Fruit fly (Drosophila melanogaster) whole organism, embryonic: ENCODE data around the gene CG14212.

Experiments
- Abd-B ChIP-seq: fragments of 200-800 bp; sonication (Bioruptor generic); optimal IDR thresholded peaks from 2 replicates; lab custom pipeline; 2018; ENCODE audit warnings: missing biosample characterization, mild to moderate bottlenecking, missing genetic modification characterization, moderate library complexity
- Asciz ChIP-seq: fragments of 200-800 bp; sonication (Bioruptor generic); optimal IDR thresholded peaks from 2 replicates; lab custom pipeline; 2017; ENCODE audit warnings: missing biosample characterization, mild to moderate bottlenecking, missing genetic modification characterization, missing genetic modification reagents
- BEAF-32 ChIP-seq: fragments of 200-800 bp; sonication (Bioruptor generic); optimal IDR thresholded peaks from 3 replicates; lab custom pipeline; 2017; ENCODE audit warnings: missing biosample characterization, missing genetic modification characterization, mild to moderate bottlenecking, moderate library complexity, missing genetic modification reagents
- CG10321 ChIP-seq: fragments of 200-800 bp; sonication (Bioruptor generic); IDR thresholded peaks from 2 replicates; pipeline ENCODE4 v1.3.6; 2022; ENCODE audit warnings: missing biosample characterization, missing genetic modification characterization
- CG11504 ChIP-seq: fragments of 200-800 bp; sonication (Bioruptor generic); optimal IDR thresholded peaks from 3 replicates; lab custom pipeline; 2019; ENCODE audit warnings: missing biosample characterization, mild to moderate bottlenecking, missing genetic modification characterization, moderate library complexity
- CG12155 ChIP-seq: fragments of 200-800 bp; sonication (Bioruptor generic); optimal IDR thresholded peaks from 3 replicates; lab custom pipeline; 2016; ENCODE audit warnings: missing biosample characterization, missing genetic modification characterization
- CG12236 ChIP-seq: fragments of 200-800 bp; sonication (Bioruptor generic); optimal IDR thresholded peaks from 2 replicates; lab custom pipeline; 2016; ENCODE audit warnings: missing biosample characterization, missing genetic modification characterization
- CG1233 ChIP-seq: fragments of 200-800 bp; sonication (Bioruptor generic); optimal IDR thresholded peaks from 4 replicates; lab custom pipeline; 2018; ENCODE audit warnings: missing biosample characterization, mild to moderate bottlenecking, missing genetic modification characterization
- CG12744 ChIP-seq: fragments of 200-800 bp; sonication (Bioruptor generic); optimal IDR thresholded peaks from 2 replicates; lab custom pipeline; 2016; ENCODE audit warnings: missing biosample characterization, missing genetic modification characterization
- CG17568 ChIP-seq: fragments of 200-800 bp; sonication (Bioruptor generic); optimal IDR thresholded peaks from 2 replicates; lab custom pipeline; 2018; ENCODE audit warnings: missing biosample characterization, mild to moderate bottlenecking, missing genetic modification characterization, moderate library complexity
- CG17612 ChIP-seq: fragments of 200-800 bp; sonication (Bioruptor generic); IDR thresholded peaks from 2 replicates; pipeline ENCODE4 v1.3.6; 2022; ENCODE audit warnings: missing biosample characterization, missing genetic modification characterization
- CG2678 ChIP-seq: fragments of 200-800 bp; sonication (Bioruptor generic); optimal IDR thresholded peaks from 3 replicates; lab custom pipeline; 2019; ENCODE audit warnings: missing biosample characterization, mild to moderate bottlenecking, missing genetic modification characterization, moderate library complexity
- CG31388 ChIP-seq: fragments of 200-800 bp; sonication (Bioruptor generic); optimal IDR thresholded peaks from 2 replicates; lab custom pipeline; 2016; ENCODE audit warnings: missing biosample characterization, missing genetic modification characterization
- CG3847 ChIP-seq: fragments of 200-800 bp; sonication (Bioruptor generic); IDR thresholded peaks from 2 replicates; pipeline ENCODE4 v1.3.6; 2022; ENCODE audit warnings: missing biosample characterization, missing genetic modification characterization
- CG3995 ChIP-seq: fragments of 200-800 bp; sonication (Bioruptor generic); optimal IDR thresholded peaks from 3 replicates; lab custom pipeline; 2016; ENCODE audit warnings: missing biosample characterization, missing genetic modification characterization
- CG4360 ChIP-seq: fragments of 200-800 bp; sonication (Bioruptor generic); IDR thresholded peaks from 2 replicates; pipeline ENCODE4 v1.3.6; 2022; ENCODE audit warnings: missing biosample characterization, missing genetic modification characterization
- CG6683 ChIP-seq: fragments of 200-800 bp; sonication (Bioruptor generic); optimal IDR thresholded peaks from 2 replicates; lab custom pipeline; 2017; ENCODE audit warnings: missing biosample characterization, mild to moderate bottlenecking, missing genetic modification characterization, missing genetic modification reagents
- CG7745 ChIP-seq: fragments of 200-800 bp; sonication (Bioruptor generic); optimal IDR thresholded peaks from 2 replicates; lab custom pipeline; 2018; ENCODE audit warnings: missing biosample characterization, mild to moderate bottlenecking, missing genetic modification characterization, moderate library complexity
- CG8290 ChIP-seq, 3 experiments: fragments of 200-800 bp; sonication (Bioruptor generic); optimal IDR thresholded peaks; 2 replicates each; lab custom pipeline; 2016 to 2019; ENCODE audit warnings: missing biosample characterization in 3 of 3, missing genetic modification characterization in 3 of 3, mild to moderate bottlenecking in 2 of 3, moderate library complexity in 1 of 3
- CHES-1-like ChIP-seq: fragments of 200-800 bp; sonication (Bioruptor generic); optimal IDR thresholded peaks from 2 replicates; lab custom pipeline; 2016; ENCODE audit warnings: missing biosample characterization, missing genetic modification characterization
- CkIIα-i1 ChIP-seq: fragments of 200-800 bp; sonication (Bioruptor generic); IDR thresholded peaks from 2 replicates; pipeline ENCODE4 v1.3.6; 2022; ENCODE audit warnings: missing biosample characterization, missing genetic modification characterization
- D ChIP-seq, 2 experiments: fragments of 200-800 bp in 1 of 2; fragments of >200 bp in 1 of 2; sonication (Bioruptor generic) in 1 of 2; optimal IDR thresholded peaks; 2 replicates in 1 of 2; 3 replicates in 1 of 2; lab custom pipeline; 2017; ENCODE audit warnings: mild to moderate bottlenecking in 1 of 2, missing biosample characterization in 1 of 2, missing genetic modification characterization in 1 of 2, missing genetic modification reagents in 1 of 2
- Deaf1 ChIP-seq: fragments of 200-800 bp; optimal IDR thresholded peaks from 3 replicates; lab custom pipeline; 2019; ENCODE audit warnings: missing biosample characterization, mild to moderate bottlenecking, missing genetic modification characterization, moderate library complexity
- Dip3 ChIP-seq: fragments of 200-800 bp; sonication (Bioruptor generic); optimal IDR thresholded peaks from 3 replicates; lab custom pipeline; 2016; ENCODE audit warnings: missing biosample characterization, missing genetic modification characterization
- Drgx ChIP-seq: fragments of 200-800 bp; sonication (Bioruptor generic); IDR thresholded peaks from 2 replicates; pipeline ENCODE4 v1.3.6; 2022; ENCODE audit warnings: missing biosample characterization, missing genetic modification characterization
- Elba2 ChIP-seq: fragments of 200-800 bp; sonication (Bioruptor generic); optimal IDR thresholded peaks from 3 replicates; lab custom pipeline; 2016; ENCODE audit warnings: missing biosample characterization, missing genetic modification characterization
- Gug ChIP-seq: fragments of 200-800 bp; sonication (Bioruptor generic); IDR thresholded peaks from 4 replicates; pipeline ENCODE4 v1.3.6; 2022; ENCODE audit warnings: missing biosample characterization, missing genetic modification characterization
- H15 ChIP-seq: fragments of 200-800 bp; sonication (Bioruptor generic); IDR thresholded peaks from 3 replicates; pipeline ENCODE4 v1.3.6; 2022; ENCODE audit warnings: missing biosample characterization, missing genetic modification characterization
- Hr39 ChIP-seq: fragments of >200 bp; optimal IDR thresholded peaks from 2 replicates; lab custom pipeline; 2017
- Rfx ChIP-seq: fragments of 200-800 bp; sonication (Bioruptor generic); IDR thresholded peaks from 2 replicates; pipeline ENCODE4 v1.3.6; 2022; ENCODE audit warnings: missing biosample characterization, missing genetic modification characterization
- Spps ChIP-seq: fragments of 200-800 bp; sonication (Bioruptor generic); optimal IDR thresholded peaks from 2 replicates; lab custom pipeline; 2018; ENCODE audit warnings: missing biosample characterization, mild to moderate bottlenecking, missing genetic modification characterization
- TFAM ChIP-seq: fragments of 200-800 bp; sonication (Bioruptor generic); optimal IDR thresholded peaks from 2 replicates; lab custom pipeline; 2017; ENCODE audit warnings: missing biosample characterization, missing genetic modification characterization, inconsistent platforms
- abd-A ChIP-seq: fragments of 200-800 bp; sonication (Bioruptor generic); optimal IDR thresholded peaks from 3 replicates; lab custom pipeline; 2019; ENCODE audit warnings: missing biosample characterization, mild to moderate bottlenecking, missing genetic modification characterization, moderate library complexity
- ap ChIP-seq: fragments of 200-800 bp; sonication (Bioruptor generic); IDR thresholded peaks from 2 replicates; pipeline ENCODE4 v1.3.6; 2022; ENCODE audit warnings: missing biosample characterization, missing genetic modification characterization
- bsh ChIP-seq, 2 experiments: fragments of 200-800 bp; sonication (Bioruptor generic); optimal IDR thresholded peaks; 2 replicates each; lab custom pipeline; 2017 to 2018; ENCODE audit warnings: mild to moderate bottlenecking in 2 of 2, missing biosample characterization in 2 of 2, missing genetic modification characterization in 2 of 2, moderate library complexity in 1 of 2
- chif ChIP-seq, 2 experiments: fragments of 200-800 bp; sonication (Bioruptor generic); optimal IDR thresholded peaks; 3 replicates each; lab custom pipeline; 2016; ENCODE audit warnings: missing biosample characterization in 2 of 2, missing genetic modification characterization in 2 of 2
- da ChIP-seq: fragments of 200-800 bp; sonication (Bioruptor generic); optimal IDR thresholded peaks from 2 replicates; lab custom pipeline; 2016; ENCODE audit warnings: missing biosample characterization, missing genetic modification characterization
- gt ChIP-seq: fragments of 200-800 bp; sonication (Bioruptor generic); IDR thresholded peaks from 2 replicates; pipeline ENCODE4 v1.3.6; 2022; ENCODE audit warnings: missing biosample characterization, missing genetic modification characterization
- kay ChIP-seq: fragments of 200-800 bp; sonication (Bioruptor generic); optimal IDR thresholded peaks from 2 replicates; lab custom pipeline; 2016; ENCODE audit warnings: missing biosample characterization, missing genetic modification characterization
- lilli ChIP-seq: fragments of 200-800 bp; sonication (Bioruptor generic); optimal IDR thresholded peaks from 3 replicates; lab custom pipeline; 2016; ENCODE audit warnings: missing biosample characterization, missing genetic modification characterization
- oc ChIP-seq: fragments of 200-800 bp; sonication (Bioruptor generic); optimal IDR thresholded peaks from 2 replicates; lab custom pipeline; 2018; ENCODE audit warnings: missing biosample characterization, mild to moderate bottlenecking, missing genetic modification characterization, moderate library complexity
- pb ChIP-seq: fragments of 200-800 bp; sonication (Bioruptor generic); optimal IDR thresholded peaks from 3 replicates; lab custom pipeline; 2016; ENCODE audit warnings: missing biosample characterization, missing genetic modification characterization
- pita ChIP-seq: fragments of 200-800 bp; sonication (Bioruptor generic); optimal IDR thresholded peaks from 2 replicates; lab custom pipeline; 2017; ENCODE audit warnings: missing biosample characterization, mild to moderate bottlenecking, missing genetic modification characterization
- ro ChIP-seq: fragments of 200-800 bp; sonication (Bioruptor generic); IDR thresholded peaks from 2 replicates; pipeline ENCODE4 v1.3.6; 2022; ENCODE audit warnings: missing biosample characterization, missing genetic modification characterization
- row ChIP-seq: fragments of 200-800 bp; sonication (Bioruptor generic); IDR thresholded peaks from 3 replicates; pipeline ENCODE4 v1.3.6; 2022; ENCODE audit warnings: missing biosample characterization, missing genetic modification characterization
- sd ChIP-seq: fragments of 200-800 bp; sonication (Bioruptor generic); optimal IDR thresholded peaks from 3 replicates; lab custom pipeline; 2018; ENCODE audit warnings: missing biosample characterization, mild to moderate bottlenecking, missing genetic modification characterization, moderate library complexity
- sna ChIP-seq: fragments of 200-800 bp; sonication (Bioruptor generic); IDR thresholded peaks from 2 replicates; pipeline ENCODE4 v1.3.6; 2022; ENCODE audit warnings: missing biosample characterization, missing genetic modification characterization; ENCODE audit not compliant: partially characterized antibody
- so ChIP-seq: fragments of 200-800 bp; sonication (Bioruptor generic); IDR thresholded peaks from 3 replicates; pipeline ENCODE4 v1.3.6; 2022; ENCODE audit warnings: missing biosample characterization, missing genetic modification characterization
- toy ChIP-seq: fragments of 200-800 bp; sonication (Bioruptor generic); IDR thresholded peaks from 2 replicates; pipeline ENCODE4 v1.3.6; 2022; ENCODE audit warnings: missing biosample characterization, missing genetic modification characterization
- vnd ChIP-seq: fragments of 200-800 bp; sonication (Bioruptor generic); IDR thresholded peaks from 3 replicates; pipeline ENCODE4 v1.3.6; 2022; ENCODE audit warnings: missing biosample characterization, missing genetic modification characterization; ENCODE audit not compliant: partially characterized antibody

The CG14212 gene

DNA sequence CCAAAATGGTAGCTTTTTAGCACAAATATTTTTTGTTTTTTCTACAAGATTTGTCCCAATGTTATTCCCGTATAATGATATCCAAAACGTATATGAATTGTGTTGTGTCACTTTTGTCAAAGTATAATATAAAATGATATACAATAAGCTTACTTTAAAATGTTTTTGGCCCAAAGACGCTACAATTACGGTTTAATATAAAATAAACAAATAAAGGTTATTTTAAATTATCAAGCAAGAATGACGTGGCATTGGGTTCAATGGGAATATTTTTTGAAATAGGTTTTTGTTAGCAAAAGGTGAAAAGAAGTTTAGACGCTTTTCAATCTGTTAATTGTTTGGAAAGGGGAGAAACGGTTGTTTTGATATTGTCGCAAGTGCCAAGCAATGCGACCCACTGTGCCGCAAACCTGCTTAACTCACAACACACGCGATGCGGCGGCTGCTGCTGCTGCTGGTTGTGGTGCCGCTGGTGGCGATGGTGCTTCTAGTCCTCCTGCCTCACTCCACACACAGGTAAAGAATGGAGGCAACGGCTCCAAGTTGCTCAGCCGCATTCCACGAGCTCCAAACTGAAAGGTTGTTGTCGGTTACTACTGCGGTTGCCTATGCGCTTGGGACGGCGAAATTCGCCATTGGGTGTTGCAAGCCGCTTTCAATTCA lies 37.8 kb downstream of the CG14212 start (continued):
- TF ChIP-seq kay (GFP tag; lab: Kevin White, UChicago) (no peak), CG12236 (no peak), row (GFP tag; lab: Robert Waterston, UW) (peak; percentile 71), Dip3 (GFP tag; lab: Kevin White, UChicago) (no peak), oc (tag; lab: Kevin White, UChicago) (no peak), CG2678 (peak; percentile 76), CG12744 (GFP tag; lab: Kevin White, UChicago) (no peak), Rfx (GFP tag; lab: Robert Waterston, UW) (no peak), CG17568 (no peak), pita (GFP tag; lab: Kevin White, UChicago) (no peak), CG1233 (GFP tag; lab: Kevin White, UChicago) (peak; percentile 57), CG3995 (GFP tag; lab: Kevin White, UChicago) (no peak), abd-A (tag; lab: Kevin White, UChicago) (no peak), CG12155 (GFP tag; lab: Kevin White, UChicago) (peak; percentile 2), sna (no peak), BEAF-32 (no peak), ap (GFP tag; lab: Robert Waterston, UW) (no peak), CG3847 (GFP tag; lab: Robert Waterston, UW) (no peak), CG7745 (tag; lab: Kevin White, UChicago) (no peak), chif (GFP tag; optimal IDR thresholded peaks at IDR 0.05; lab: Kevin White, UChicago) (peak in 1 of 2 experiments; percentile 3), TFAM (GFP tag; lab: Kevin White, UChicago) (no peak), CG17612 (GFP tag; lab: Robert Waterston, UW) (no peak), H15 (GFP tag; lab: Robert Waterston, UW) (no peak), CkIIα-i1 (GFP tag; lab: Robert Waterston, UW) (no peak), Drgx (no peak), sd (peak; percentile 95), pb (GFP tag; lab: Kevin White, UChicago) (no peak), so (GFP tag; lab: Robert Waterston, UW) (no peak), ro (no peak), CG10321 (GFP tag; lab: Robert Waterston, UW) (no peak), toy (GFP tag; lab: Robert Waterston, UW) (no peak), D (optimal IDR thresholded peaks at IDR 0.05; lab: Kevin White, UChicago) (no peak), D (GFP tag; optimal IDR thresholded peaks at IDR 0.05; lab: Kevin White, UChicago) (peak; percentile 50), CG6683 (GFP tag; lab: Kevin White, UChicago) (no peak), CG11504 (tag; lab: Kevin White, UChicago) (peak; percentile 53), Hr39 (no peak), Deaf1 (no peak), Elba2 (GFP tag; lab: Kevin White, UChicago) (no peak), da (GFP tag; lab: Kevin White, UChicago) (no peak), vnd (GFP tag; lab: Robert Waterston, UW) (no peak), CG31388 (GFP tag; lab: Kevin White, UChicago) (no peak), Asciz (GFP tag; lab: Kevin White, UChicago) (no peak), CG4360 (GFP tag; lab: Robert Waterston, UW) (no peak), bsh (GFP tag; optimal IDR thresholded peaks at IDR 0.05; lab: Kevin White, UChicago) (peak in 1 of 2 experiments; percentile 31), CG8290 (GFP tag; optimal IDR thresholded peaks at IDR 0.05; lab: Kevin White, UChicago) (no peak), CG8290 (tag; optimal IDR thresholded peaks at IDR 0.05; lab: Kevin White, UChicago) (no peak), Gug (GFP tag; lab: Robert Waterston, UW) (no peak), lilli (peak; percentile 51), gt (GFP tag; lab: Robert Waterston, UW) (no peak), CHES-1-like (GFP tag; lab: Kevin White, UChicago) (no peak), Spps (peak; percentile 37), Abd-B (GFP tag; lab: Kevin White, UChicago) (peak; percentile 41)
